Fruit fly (Drosophila melanogaster) Kc167 (cell line): Measurements from ENCODE around the gene Or85a.

Source experiments
- Myc ChIP-seq: fragments of >200 bp; optimal IDR thresholded peaks from 2 replicates; lab custom pipeline; 2017; ENCODE audit warnings: missing external identifiers
- Sin3A ChIP-seq: fragments of >200 bp; optimal IDR thresholded peaks from 2 replicates; lab custom pipeline; 2018; ENCODE audit warnings: missing external identifiers
- h ChIP-seq: fragments of >200 bp; optimal IDR thresholded peaks from 3 replicates; lab custom pipeline; 2018; ENCODE audit warnings: missing external identifiers
- insv ChIP-seq: fragments of >200 bp; optimal IDR thresholded peaks from 3 replicates; lab custom pipeline; 2018; ENCODE audit warnings: missing external identifiers
- psq ChIP-seq: fragments of >200 bp; optimal IDR thresholded peaks from 2 replicates; lab custom pipeline; 2017; ENCODE audit warnings: missing external identifiers
- ttk ChIP-seq: sonication (Bioruptor generic); optimal IDR thresholded peaks from 2 replicates; lab custom pipeline; 2017; ENCODE audit warnings: missing external identifiers

Or85a gene

dm6 chr3R:8340675-8341275, 19.2 kb downstream of the Or85a start, which contains the start of the genes COX7A and Arl2:
TSS of gene COX7A (minus strand) at chr3R:8341043.
TSS of gene Arl2 (plus strand) at chr3R:8341100.
- TF ChIP-seq insv (no peak), h (lab: Kevin White, UChicago) (no peak), ttk (no peak), Sin3A (lab: Kevin White, UChicago) (no peak), Myc (lab: Kevin White, UChicago) (no peak), psq (no peak)

dm6 chr3R:8343251-8343744, 21.8 kb downstream of the Or85a start, which contains the start of the genes PNKP and COX7AL:
TSS of gene PNKP (minus strand) at chr3R:8343516.
TSS of gene COX7AL (plus strand) at chr3R:8343669.
- TF ChIP-seq insv (no peak), h (lab: Kevin White, UChicago) (no peak), Sin3A (lab: Kevin White, UChicago) (no peak), ttk (no peak), psq (no peak), Myc (lab: Kevin White, UChicago) (no peak)

dm6 chr3R:8344174-8344573, 22.6 kb downstream of the Or85a start, which contains the start of gene DppIII:
TSS of gene DppIII (plus strand) at chr3R:8344400.
- TF ChIP-seq insv: no peak
- no peak for TF ChIP-seq ttk
- no peak for TF ChIP-seq psq
- TF ChIP-seq Myc (lab: Kevin White, UChicago): no peak
- no peak for TF ChIP-seq Sin3A (lab: Kevin White, UChicago)
- no peak for TF ChIP-seq h (lab: Kevin White, UChicago)

- no peak for TF ChIP-seq h (lab: Kevin White, UChicago)
- TF ChIP-seq ttk: no peak
- no peak for TF ChIP-seq Myc (lab: Kevin White, UChicago)
- no peak for TF ChIP-seq Sin3A (lab: Kevin White, UChicago)
- TF ChIP-seq psq: no peak
- TF ChIP-seq insv: no peak
Observed at dm6 chr3R:8347279-8347678, 25.7 kb downstream of the Or85a start, which contains the start of gene CG7352. TSS of gene CG7352 (plus strand) at chr3R:8347579.

- TF ChIP-seq Myc (lab: Kevin White, UChicago) (no peak), psq (no peak), ttk (no peak), insv (no peak), Sin3A (lab: Kevin White, UChicago) (no peak), h (lab: Kevin White, UChicago) (no peak)
Observed at dm6 chr3R:8347835-8348234, 26.3 kb downstream of the Or85a start.

dm6 chr3R:8349106-8349448, 27.5 kb downstream of the Or85a start:
- TF ChIP-seq psq (no peak), h (lab: Kevin White, UChicago) (no peak), Sin3A (lab: Kevin White, UChicago) (no peak), insv (no peak), ttk (no peak), Myc (lab: Kevin White, UChicago) (no peak)

- TF ChIP-seq psq: no peak
- TF ChIP-seq insv: no peak
- TF ChIP-seq ttk: no peak
- TF ChIP-seq h (lab: Kevin White, UChicago): no peak
- TF ChIP-seq Myc (lab: Kevin White, UChicago): no peak
- no peak for TF ChIP-seq Sin3A (lab: Kevin White, UChicago)
Observed at dm6 chr3R:8349449-8350115, 28.0 kb downstream of the Or85a start, which contains the start of gene Atg13. TSS of gene Atg13 (plus strand) at chr3R:8349815.

- TF ChIP-seq h (lab: Kevin White, UChicago) (no peak), psq (no peak), Myc (lab: Kevin White, UChicago) (no peak), ttk (no peak)
Observed at dm6 chr3R:8352961-8353728, 31.6 kb downstream of the Or85a start.

- TF ChIP-seq ttk (no peak), Myc (lab: Kevin White, UChicago) (no peak), insv (no peak), Sin3A (lab: Kevin White, UChicago) (no peak), h (lab: Kevin White, UChicago) (no peak), psq (no peak)
Observed at dm6 chr3R:8353994-8354393, 32.4 kb downstream of the Or85a start.

- TF ChIP-seq h (lab: Kevin White, UChicago) (no peak), Myc (lab: Kevin White, UChicago) (no peak), insv (no peak), Sin3A (lab: Kevin White, UChicago) (no peak), ttk (no peak), psq (no peak)
Observed at dm6 chr3R:8354458-8354857, 32.9 kb downstream of the Or85a start.

- TF ChIP-seq insv (no peak), Sin3A (lab: Kevin White, UChicago) (no peak), Myc (lab: Kevin White, UChicago) (no peak), h (lab: Kevin White, UChicago) (no peak), ttk (no peak), psq (no peak)
Observed at dm6 chr3R:8354969-8355368, 33.4 kb downstream of the Or85a start.

- TF ChIP-seq insv (no peak), psq (no peak), Sin3A (lab: Kevin White, UChicago) (no peak), ttk (no peak), h (lab: Kevin White, UChicago) (no peak), Myc (lab: Kevin White, UChicago) (no peak)
Observed at dm6 chr3R:8355579-8355978, 34.0 kb downstream of the Or85a start.
